Fruit fly (Drosophila melanogaster) whole organism, wandering third instar larva: ENCODE data around the gene Akh.

Source experiments
- Abd-B ChIP-seq: fragments of >200 bp; optimal IDR thresholded peaks from 2 replicates; lab custom pipeline; 2017; ENCODE audit warnings: missing biosample characterization, missing genetic modification characterization
- CG32264 ChIP-seq: fragments of 200-800 bp; sonication (Bioruptor generic); optimal IDR thresholded peaks from 2 replicates; lab custom pipeline; 2016; ENCODE audit warnings: missing biosample characterization, missing genetic modification characterization
- CG9705 ChIP-seq: fragments of 200-800 bp; sonication (Bioruptor generic); optimal IDR thresholded peaks from 2 replicates; lab custom pipeline; 2018; ENCODE audit warnings: missing biosample characterization, mild to moderate bottlenecking, missing genetic modification characterization
- CrebA ChIP-seq: fragments of 200-800 bp; sonication (Bioruptor generic); optimal IDR thresholded peaks from 2 replicates; lab custom pipeline; 2016; ENCODE audit warnings: missing biosample characterization, mild to moderate bottlenecking, missing genetic modification characterization, borderline replicate concordance
- Dfd ChIP-seq: fragments of >200 bp; optimal IDR thresholded peaks from 2 replicates; lab custom pipeline; 2017; ENCODE audit warnings: missing biosample characterization, missing genetic modification characterization
- Dif ChIP-seq: fragments of 200-275, 200-300 bp; sonication (Bioruptor generic); optimal IDR thresholded peaks from 2 replicates; lab custom pipeline; 2018; ENCODE audit warnings: missing biosample characterization, missing genetic modification characterization; ENCODE audit not compliant: partially characterized antibody
- GATAd ChIP-seq: sonication (Bioruptor generic); optimal IDR thresholded peaks from 2 replicates; lab custom pipeline; 2016; ENCODE audit warnings: missing biosample characterization, missing genetic modification characterization
- Hnf4 ChIP-seq: fragments of 200-800 bp; sonication (Bioruptor generic); optimal IDR thresholded peaks from 2 replicates; lab custom pipeline; 2016; ENCODE audit warnings: missing biosample characterization, mild to moderate bottlenecking, missing genetic modification characterization
- Hr83 ChIP-seq: fragments of 200-300 bp; sonication (Bioruptor generic); optimal IDR thresholded peaks from 2 replicates; lab custom pipeline; 2016; ENCODE audit warnings: missing biosample characterization, mild to moderate bottlenecking, missing genetic modification characterization, moderate library complexity; ENCODE audit not compliant: poor library complexity, severe bottlenecking
- Mio ChIP-seq: sonication (Bioruptor generic); optimal IDR thresholded peaks from 2 replicates; lab custom pipeline; 2016; ENCODE audit warnings: missing biosample characterization, missing genetic modification characterization
- Myc ChIP-seq: fragments of >200 bp; optimal IDR thresholded peaks from 2 replicates; lab custom pipeline; 2017
- OdsH ChIP-seq: fragments of 200-800 bp; sonication (Bioruptor generic); optimal IDR thresholded peaks from 2 replicates; lab custom pipeline; 2016; ENCODE audit warnings: missing biosample characterization, mild to moderate bottlenecking, missing genetic modification characterization
- Rel ChIP-seq, 2 experiments: fragments of 200-800 bp; sonication (Bioruptor generic) in 1 of 2; optimal IDR thresholded peaks; 2 replicates in 1 of 2; 3 replicates in 1 of 2; lab custom pipeline; 2016 to 2019; ENCODE audit warnings: mild to moderate bottlenecking in 2 of 2, missing biosample characterization in 2 of 2, missing genetic modification characterization in 2 of 2, moderate library complexity in 1 of 2
- Sp1 ChIP-seq: fragments of 200-800 bp; sonication (Bioruptor generic); optimal IDR thresholded peaks from 3 replicates; lab custom pipeline; 2019; ENCODE audit warnings: missing biosample characterization, mild to moderate bottlenecking, missing genetic modification characterization, moderate library complexity
- Vsx2 ChIP-seq: fragments of 200-300, 225-300 bp; sonication (Bioruptor generic); optimal IDR thresholded peaks from 2 replicates; lab custom pipeline; 2018; ENCODE audit warnings: missing biosample characterization, missing genetic modification characterization; ENCODE audit not compliant: partially characterized antibody
- br ChIP-seq: fragments of 200-800 bp; sonication (Bioruptor generic); optimal IDR thresholded peaks from 2 replicates; lab custom pipeline; 2016; ENCODE audit warnings: missing biosample characterization, missing genetic modification characterization
- brk ChIP-seq: fragments of 200-800 bp; sonication (Bioruptor generic); optimal IDR thresholded peaks from 2 replicates; lab custom pipeline; 2016; ENCODE audit warnings: missing biosample characterization, mild to moderate bottlenecking, missing genetic modification characterization
- dl ChIP-seq, 2 experiments: fragments of 175-275, 200-275 bp in 1 of 2; fragments of 200-275 bp in 1 of 2; sonication (Bioruptor generic); optimal IDR thresholded peaks; lab custom pipeline; 2018; ENCODE audit warnings: mild to moderate bottlenecking in 2 of 2, missing biosample characterization in 2 of 2, missing genetic modification characterization in 2 of 2, moderate library complexity in 2 of 2; ENCODE audit not compliant: partially characterized antibody in 2 of 2, insufficient read depth in 1 of 2
- dmrt93B ChIP-seq: fragments of 200-800 bp; sonication (Bioruptor generic); optimal IDR thresholded peaks from 2 replicates; lab custom pipeline; 2018; ENCODE audit warnings: missing biosample characterization, mild to moderate bottlenecking, missing genetic modification characterization
- dsf ChIP-seq: sonication (Bioruptor generic); optimal IDR thresholded peaks from 2 replicates; lab custom pipeline; 2016; ENCODE audit warnings: missing biosample characterization, missing genetic modification characterization, borderline replicate concordance
- ey ChIP-seq: fragments of 200-800 bp; sonication (Bioruptor generic); optimal IDR thresholded peaks from 2 replicates; lab custom pipeline; 2016; ENCODE audit warnings: missing biosample characterization, missing genetic modification characterization
- foxo ChIP-seq, 2 experiments: fragments of 200-800 bp; sonication (Bioruptor generic); optimal IDR thresholded peaks; 2 replicates in 1 of 2; 3 replicates in 1 of 2; lab custom pipeline; 2016 to 2017; ENCODE audit warnings: missing biosample characterization in 2 of 2, missing genetic modification characterization in 2 of 2
- fru ChIP-seq: fragments of 200-800 bp; sonication (Bioruptor generic); optimal IDR thresholded peaks from 3 replicates; lab custom pipeline; 2016; ENCODE audit warnings: missing biosample characterization, mild to moderate bottlenecking, missing genetic modification characterization
- h ChIP-seq: fragments of 200-800 bp; sonication (Bioruptor generic); optimal IDR thresholded peaks from 3 replicates; lab custom pipeline; 2016; ENCODE audit warnings: missing biosample characterization, mild to moderate bottlenecking, missing genetic modification characterization
- jim ChIP-seq: fragments of 175-275, 200-325 bp; sonication (Bioruptor generic); optimal IDR thresholded peaks from 2 replicates; lab custom pipeline; 2016; ENCODE audit warnings: missing biosample characterization, mild to moderate bottlenecking, missing genetic modification characterization
- lola ChIP-seq: fragments of >200 bp; optimal IDR thresholded peaks from 2 replicates; lab custom pipeline; 2017; ENCODE audit warnings: missing biosample characterization, missing genetic modification characterization
- pan ChIP-seq: fragments of >200 bp; optimal IDR thresholded peaks from 2 replicates; lab custom pipeline; 2017
- psq ChIP-seq: fragments of 200-800 bp; sonication (Bioruptor generic); optimal IDR thresholded peaks from 3 replicates; lab custom pipeline; 2017; ENCODE audit warnings: missing biosample characterization, mild to moderate bottlenecking, missing genetic modification characterization, moderate library complexity
- rgr ChIP-seq: fragments of 200-800 bp; sonication (Bioruptor generic); optimal IDR thresholded peaks from 3 replicates; lab custom pipeline; 2016; ENCODE audit warnings: missing biosample characterization, mild to moderate bottlenecking, missing genetic modification characterization
- sage ChIP-seq: fragments of 200-800 bp; sonication (Bioruptor generic); optimal IDR thresholded peaks from 2 replicates; lab custom pipeline; 2016; ENCODE audit warnings: missing biosample characterization, mild to moderate bottlenecking, missing genetic modification characterization
- sv ChIP-seq: fragments of 200-800 bp; sonication (Bioruptor generic); optimal IDR thresholded peaks from 3 replicates; lab custom pipeline; 2016; ENCODE audit warnings: missing biosample characterization, missing genetic modification characterization
- usp ChIP-seq: fragments of >200 bp; optimal IDR thresholded peaks from 2 replicates; lab custom pipeline; 2017; ENCODE audit warnings: missing biosample characterization, missing genetic modification characterization
- woc ChIP-seq: sonication (Bioruptor generic); optimal IDR thresholded peaks from 2 replicates; lab custom pipeline; 2016; ENCODE audit warnings: missing biosample characterization, mild to moderate bottlenecking, missing genetic modification characterization

Gene Akh

DNA sequence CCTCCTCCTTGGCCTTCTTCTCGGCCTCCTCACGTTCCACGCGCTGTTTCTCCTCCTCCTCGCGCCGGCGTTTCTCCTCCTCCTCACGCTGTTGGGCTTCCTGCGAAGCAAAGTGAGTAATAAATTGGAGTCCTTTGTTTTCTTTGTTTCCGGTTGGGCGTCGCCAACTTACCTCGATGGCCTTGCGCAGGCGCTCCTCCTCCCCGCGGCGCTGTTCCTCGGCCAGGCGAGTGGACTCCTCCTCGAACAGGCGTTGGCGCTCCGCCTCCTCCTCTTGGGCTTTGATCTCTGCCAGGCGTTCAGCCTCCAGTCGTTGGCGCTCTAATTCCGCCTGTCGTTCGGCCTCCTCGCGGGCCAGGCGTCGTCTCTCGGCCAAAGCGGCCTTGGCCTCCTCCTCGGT lies 15.6 kb upstream of the Akh start:
- TF ChIP-seq GATAd (GFP tag; lab: Kevin White, UChicago) (no peak), h (GFP tag; lab: Kevin White, UChicago) (no peak), Hnf4 (GFP tag; lab: Kevin White, UChicago) (no peak), OdsH (no peak), Myc (no peak), lola (no peak), dsf (GFP tag; lab: Kevin White, UChicago) (no peak), Hr83 (GFP tag; lab: Kevin White, UChicago) (no peak)

DNA sequence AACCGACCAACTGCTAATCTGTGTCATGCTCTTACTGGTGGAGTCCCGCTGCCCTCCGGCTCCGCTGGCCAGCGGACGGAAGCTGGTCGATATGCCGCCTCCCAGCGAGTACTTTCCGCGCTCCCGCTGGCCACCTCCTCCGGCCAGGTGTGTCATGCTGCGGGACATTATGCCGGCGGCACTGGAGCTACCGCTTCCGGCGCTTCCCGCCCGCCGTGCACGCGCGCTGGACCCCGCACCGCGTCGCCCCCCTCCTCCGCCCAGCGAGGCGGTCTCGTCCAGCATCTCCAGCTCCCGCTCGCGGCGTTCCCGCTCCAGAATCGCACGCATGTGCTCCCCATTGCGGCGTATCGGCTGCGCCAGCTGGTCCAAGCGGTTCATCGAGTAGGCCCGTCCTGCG lies 12.7 kb upstream of the Akh start:
- no peak for TF ChIP-seq sage (GFP tag; lab: Kevin White, UChicago)
- TF ChIP-seq Mio (GFP tag; lab: Kevin White, UChicago) = no peak
- TF ChIP-seq Dfd (GFP tag; lab: Kevin White, UChicago) = peak; percentile 92

DNA sequence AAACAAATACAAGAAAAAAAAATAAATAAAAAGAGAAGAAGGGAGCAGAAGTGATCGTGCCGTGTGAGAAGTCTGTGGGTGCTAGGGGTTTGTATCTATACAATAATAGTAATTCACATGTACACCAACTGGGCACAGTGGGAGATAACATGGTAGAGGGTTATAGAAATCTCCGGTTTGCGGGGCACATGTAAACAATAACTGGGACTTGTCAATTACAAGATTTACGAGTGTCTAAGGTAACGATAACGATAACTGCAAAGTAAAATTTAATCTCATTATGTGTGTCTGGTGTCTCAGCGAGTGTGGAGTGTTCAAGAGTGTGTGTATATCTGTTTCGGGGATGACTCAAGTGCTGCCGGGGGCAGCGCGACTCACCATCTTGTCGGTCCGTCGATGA lies 10.5 kb upstream of the Akh start:
- TF ChIP-seq Rel (GFP tag; optimal IDR thresholded peaks at IDR 0.05; lab: Kevin White, UChicago) = no peak
- TF ChIP-seq Rel (tag; optimal IDR thresholded peaks at IDR 0.05; lab: Kevin White, UChicago) = no peak
- no peak for TF ChIP-seq fru (GFP tag; lab: Kevin White, UChicago)
- TF ChIP-seq Hr83 (GFP tag; lab: Kevin White, UChicago) = no peak
- TF ChIP-seq sage (GFP tag; lab: Kevin White, UChicago) = no peak
- TF ChIP-seq Vsx2 (GFP tag; lab: Kevin White, UChicago) = no peak
- TF ChIP-seq Abd-B = no peak
- TF ChIP-seq ey = no peak
- no peak for TF ChIP-seq jim (GFP tag; lab: Kevin White, UChicago)
- TF ChIP-seq CG9705 (GFP tag; lab: Kevin White, UChicago) = no peak
- TF ChIP-seq dmrt93B (GFP tag; lab: Kevin White, UChicago) = no peak
- no peak for TF ChIP-seq Dif
- TF ChIP-seq Hnf4 (GFP tag; lab: Kevin White, UChicago) = no peak
- no peak for TF ChIP-seq psq (GFP tag; lab: Kevin White, UChicago)

DNA sequence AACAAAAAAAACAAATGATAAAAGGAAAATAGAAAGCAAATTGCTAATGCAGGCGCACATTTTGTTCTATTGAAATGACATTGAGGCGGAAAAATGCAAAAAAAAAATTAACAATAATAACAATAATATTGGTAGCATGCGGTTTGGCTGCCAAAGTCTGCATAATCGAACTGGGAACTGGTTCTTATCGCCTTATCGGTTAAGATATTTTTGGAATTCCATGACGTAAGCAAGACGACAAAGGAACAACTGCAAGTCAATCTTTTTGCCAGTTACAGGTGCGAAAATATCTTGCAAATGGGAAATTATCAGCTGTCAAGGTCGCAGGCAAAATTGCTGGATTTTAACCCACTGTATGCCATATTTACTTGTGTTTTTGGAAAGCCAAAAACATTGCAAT lies 8.7 kb upstream of the Akh start:
- TF ChIP-seq lola (no peak), dmrt93B (GFP tag; lab: Kevin White, UChicago) (no peak), Hnf4 (GFP tag; lab: Kevin White, UChicago) (no peak), GATAd (GFP tag; lab: Kevin White, UChicago) (no peak), CG9705 (GFP tag; lab: Kevin White, UChicago) (no peak), CrebA (GFP tag; lab: Kevin White, UChicago) (no peak), foxo (GFP tag; optimal IDR thresholded peaks at IDR 0.05; lab: Kevin White, UChicago) (no peak), Abd-B (no peak), rgr (no peak), Sp1 (GFP tag; lab: Kevin White, UChicago) (no peak), Vsx2 (GFP tag; lab: Kevin White, UChicago) (no peak), br (GFP tag; lab: Kevin White, UChicago) (no peak), h (GFP tag; lab: Kevin White, UChicago) (no peak), jim (GFP tag; lab: Kevin White, UChicago) (no peak), CG32264 (no peak), Rel (GFP tag; optimal IDR thresholded peaks at IDR 0.05; lab: Kevin White, UChicago) (no peak), Rel (tag; optimal IDR thresholded peaks at IDR 0.05; lab: Kevin White, UChicago) (no peak)

DNA sequence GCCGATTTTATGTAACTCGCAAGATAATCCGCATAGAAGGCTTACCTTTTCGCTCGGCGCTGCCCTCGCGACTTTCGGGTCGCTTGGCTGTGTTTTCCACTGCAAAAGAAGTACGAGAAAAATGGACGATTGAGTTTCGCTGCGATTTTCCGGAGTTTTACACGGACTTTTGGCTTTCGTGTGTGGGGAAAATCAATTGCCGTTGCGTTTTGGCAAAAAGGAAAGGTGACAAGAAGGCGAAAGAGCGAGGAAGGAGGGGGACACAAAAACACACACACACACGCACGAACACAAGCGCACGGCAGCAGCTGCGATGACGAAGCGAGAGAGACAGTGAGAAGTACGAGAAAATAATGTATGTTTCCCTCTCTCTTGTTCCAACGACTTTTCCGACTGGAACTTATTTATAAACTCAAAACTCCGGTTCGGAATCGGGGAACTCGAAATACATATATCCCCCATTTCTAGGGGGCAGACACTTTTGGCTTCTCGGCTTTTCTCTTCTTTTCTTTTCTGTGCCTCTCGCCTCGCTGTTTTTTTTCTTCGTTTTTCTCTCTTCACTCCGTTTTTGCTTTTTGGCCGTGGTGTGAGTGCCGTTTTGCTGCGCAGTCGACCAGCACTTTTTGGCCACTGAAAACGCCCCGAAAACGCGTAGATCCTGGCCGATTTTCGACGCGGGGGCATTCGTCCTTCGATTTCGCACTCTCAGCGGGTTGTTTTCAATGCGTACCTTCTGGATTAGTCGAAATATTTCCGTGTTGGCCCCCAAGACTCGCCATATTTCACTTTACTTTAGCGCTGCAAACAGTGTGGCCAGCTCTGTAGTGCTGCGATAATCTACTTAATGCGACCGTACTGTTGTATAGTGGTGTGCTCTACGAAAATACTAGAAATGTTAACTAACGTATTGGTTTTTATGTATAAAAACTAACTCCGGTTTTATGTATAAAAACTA lies 7.3 kb upstream of the Akh start, which contains the start of gene ens:
ens (minus strand) TSS at position 827 of the 955 bp plus-strand sequence.
- TF ChIP-seq jim (GFP tag; lab: Kevin White, UChicago) (no peak), dl (GFP tag; optimal IDR thresholded peaks at IDR 0.05; lab: Kevin White, UChicago; ENCODE audit: insufficient read depth in 1 of 2, partially characterized antibody in 2 of 2) (no peak), Abd-B (no peak), psq (GFP tag; lab: Kevin White, UChicago) (peak; percentile 88), Dif (peak; percentile 33), sv (GFP tag; lab: Kevin White, UChicago) (no peak), Sp1 (GFP tag; lab: Kevin White, UChicago) (no peak), Hnf4 (GFP tag; lab: Kevin White, UChicago) (no peak), woc (no peak), dmrt93B (GFP tag; lab: Kevin White, UChicago) (no peak), usp (GFP tag; lab: Kevin White, UChicago) (no peak), pan (no peak), Dfd (GFP tag; lab: Kevin White, UChicago) (no peak), Rel (GFP tag; optimal IDR thresholded peaks at IDR 0.05; lab: Kevin White, UChicago) (no peak), Rel (tag; optimal IDR thresholded peaks at IDR 0.05; lab: Kevin White, UChicago) (no peak), brk (no peak), Hr83 (GFP tag; lab: Kevin White, UChicago) (no peak)
